Worm (Caenorhabditis elegans): ENCODE data around the gene str-211.

ce11 chrV:4967238-4967637 lies 23.1 kb upstream of the str-211 start:
- TF ChIP-seq mxl-2 (GFP tag; conservative IDR thresholded peaks at IDR 0.05), result no peak
- TF ChIP-seq sdz-12 (GFP tag; optimal IDR thresholded peaks at IDR 0.05), result no peak
- TF ChIP-seq lin-39 (tag; optimal IDR thresholded peaks at IDR 0.05), result no peak
- TF ChIP-seq ces-1 (GFP tag; optimal IDR thresholded peaks at IDR 0.05), result no peak
- no peak for TF ChIP-seq unc-39 (tag; optimal IDR thresholded peaks at IDR 0.05)
- TF ChIP-seq ztf-11 (tag; optimal IDR thresholded peaks at IDR 0.05), result no peak
- TF ChIP-seq pqm-1 (tag; optimal IDR thresholded peaks at IDR 0.05), result no peak
